Fruit fly (Drosophila melanogaster) ovary, adult (tissue): ENCODE results near the gene MED30.

Experiments used
- CG17801 ChIP-seq: fragments of 200-800 bp; optimal IDR thresholded peaks from 2 replicates; lab custom pipeline; 2019; ENCODE audit warnings: missing biosample characterization, mild to moderate bottlenecking, missing genetic modification characterization, moderate library complexity; ENCODE audit not compliant: partially characterized antibody

Gene MED30

dm6 chr3L:647529-647928, 6.4 kb downstream of the MED30 start:
- no peak for TF ChIP-seq CG17801 (GFP tag; lab: Kevin White, UChicago)

dm6 chr3L:645426-646036, 8.4 kb downstream of the MED30 start:
- TF ChIP-seq CG17801 (GFP tag; lab: Kevin White, UChicago): no peak

- peak; percentile 9 for TF ChIP-seq CG17801 (GFP tag; lab: Kevin White, UChicago)
Observed at dm6 chr3L:644111-644718, 9.7 kb downstream of the MED30 start.

dm6 chr3L:642865-643738, 10.8 kb downstream of the MED30 start:
- TF ChIP-seq CG17801 (GFP tag; lab: Kevin White, UChicago): no peak

dm6 chr3L:642146-642864, 11.6 kb downstream of the MED30 start:
- TF ChIP-seq CG17801 (GFP tag; lab: Kevin White, UChicago): no peak

dm6 chr3L:641436-641835, 12.5 kb downstream of the MED30 start:
- TF ChIP-seq CG17801 (GFP tag; lab: Kevin White, UChicago): no peak

- TF ChIP-seq CG17801 (GFP tag; lab: Kevin White, UChicago): peak; percentile 88
Observed at dm6 chr3L:640324-640974, 13.4 kb downstream of the MED30 start.

dm6 chr3L:639460-640103, 14.3 kb downstream of the MED30 start:
- no peak for TF ChIP-seq CG17801 (GFP tag; lab: Kevin White, UChicago)

dm6 chr3L:638757-639353, 15.0 kb downstream of the MED30 start:
- no peak for TF ChIP-seq CG17801 (GFP tag; lab: Kevin White, UChicago)

dm6 chr3L:638031-638414, 15.9 kb downstream of the MED30 start:
- TF ChIP-seq CG17801 (GFP tag; lab: Kevin White, UChicago): no peak

- TF ChIP-seq CG17801 (GFP tag; lab: Kevin White, UChicago): no peak
Observed at dm6 chr3L:637329-638030, 16.4 kb downstream of the MED30 start.

dm6 chr3L:636434-636833, 17.5 kb downstream of the MED30 start:
- TF ChIP-seq CG17801 (GFP tag; lab: Kevin White, UChicago): no peak

dm6 chr3L:635529-635928, 18.4 kb downstream of the MED30 start:
- TF ChIP-seq CG17801 (GFP tag; lab: Kevin White, UChicago): no peak
